Worm (Caenorhabditis elegans): ENCODE results near the gene srh-269.
A peak's percentile ranks its signal among the peaks of the same experiment; 100 is the strongest.

srh-269 gene

ce11 chrV:16591992-16592798, at the start of gene srh-269:
TSS of gene srh-269 (minus strand) at chrV:16592042.
- no peak for TF ChIP-seq pha-4 (tag; optimal IDR thresholded peaks at IDR 0.05)
- 0 out of 2 replicates have a peak, but pooled peaks have one; percentile 76 for TF ChIP-seq nhr-120 (GFP tag; IDR thresholded peaks at IDR 0.05)
- TF ChIP-seq F55B11.4 (tag; optimal IDR thresholded peaks at IDR 0.05; ENCODE audit: borderline replicate concordance, insufficient read depth), result no peak
- TF ChIP-seq madf-10 (tag; optimal IDR thresholded peaks at IDR 0.05), result peak; percentile 76
- TF ChIP-seq him-1 (tag; optimal IDR thresholded peaks at IDR 0.05), result peak; percentile 87
- peak; percentile 90 for TF ChIP-seq atf-7 (tag; optimal IDR thresholded peaks at IDR 0.05)
- TF ChIP-seq zfh-2 (GFP tag; conservative IDR thresholded peaks at IDR 0.05), result peak; percentile 46; the same call in 1 of the 2 replicates
- TF ChIP-seq F33H1.4 (GFP tag; IDR thresholded peaks at IDR 0.05), result peak; percentile 23; the same call in 1 of the 2 replicates
- TF ChIP-seq tbx-9 (tag; optimal IDR thresholded peaks at IDR 0.05; ENCODE audit: borderline replicate concordance), result peak; percentile 46
- peak; percentile 56; the same call in 1 of the 2 replicates for TF ChIP-seq cebp-1 (GFP tag; IDR thresholded peaks at IDR 0.05)
- peak; percentile 84 for TF ChIP-seq cebp-1 (tag; optimal IDR thresholded peaks at IDR 0.05)
- TF ChIP-seq sdz-38 (tag; optimal IDR thresholded peaks at IDR 0.05), result no peak
- peak; percentile 93 for TF ChIP-seq chd-7 (tag; optimal IDR thresholded peaks at IDR 0.05)
- TF ChIP-seq ama-1 (optimal IDR thresholded peaks at IDR 0.05), result peak; percentile 79
- TF ChIP-seq ama-1 (GFP tag; optimal IDR thresholded peaks at IDR 0.05), result peak in 1 of 2 experiments; percentile 54
- TF ChIP-seq Y95B8A.8 (GFP tag; IDR thresholded peaks at IDR 0.05), result peak; percentile 79
- no peak for TF ChIP-seq nfya-2 (GFP tag; IDR thresholded peaks at IDR 0.05)
- no peak for TF ChIP-seq F39B2.1 (GFP tag; IDR thresholded peaks at IDR 0.05)
- peak; percentile 60; the same call in 1 of the 2 replicates for TF ChIP-seq Y67H2A.10 (GFP tag; conservative IDR thresholded peaks at IDR 0.05)
- TF ChIP-seq ztf-3 (GFP tag; optimal IDR thresholded peaks at IDR 0.05), result no peak
- TF ChIP-seq ztf-28 (GFP tag; IDR thresholded peaks at IDR 0.05), result peak; percentile 76; the same call in 1 of the 2 replicates
- peak; percentile 76 for TF ChIP-seq B0035.1 (tag; optimal IDR thresholded peaks at IDR 0.05)
- TF ChIP-seq rcor-1 (GFP tag; IDR thresholded peaks at IDR 0.05), result peak; percentile 69
- TF ChIP-seq lin-40 (tag; optimal IDR thresholded peaks at IDR 0.05), result no peak
- no peak for TF ChIP-seq nfya-1 (tag; optimal IDR thresholded peaks at IDR 0.05; ENCODE audit: borderline replicate concordance, insufficient read depth)
- TF ChIP-seq C17E4.6 (GFP tag; IDR thresholded peaks at IDR 0.05), result peak; percentile 64; the same call in 1 of the 2 replicates
- TF ChIP-seq hrde-1 (tag; optimal IDR thresholded peaks at IDR 0.05; ENCODE audit: borderline replicate concordance), result peak; percentile 7
- TF ChIP-seq K12H6.12 (tag; optimal IDR thresholded peaks at IDR 0.05), result peak; percentile 28
- TF ChIP-seq lin-26 (GFP tag; IDR thresholded peaks at IDR 0.05), result peak; percentile 91
- TF ChIP-seq B0261.1 (tag; optimal IDR thresholded peaks at IDR 0.05), result peak; percentile 93
- TF ChIP-seq Y53F4B.3 (GFP tag; IDR thresholded peaks at IDR 0.05), result no peak
- TF ChIP-seq dox-1 (GFP tag; IDR thresholded peaks at IDR 0.05), result peak; percentile 56; the same call in 1 of the 2 replicates
- no peak for TF ChIP-seq nhr-27 (tag; optimal IDR thresholded peaks at IDR 0.05)
- peak; percentile 95 for TF ChIP-seq tbp1 (GFP tag; optimal IDR thresholded peaks at IDR 0.05)
- peak; percentile 92 for TF ChIP-seq B0336.3 (GFP tag; IDR thresholded peaks at IDR 0.05)
- TF ChIP-seq aptf-2 (GFP tag; conservative IDR thresholded peaks at IDR 0.05), result no peak
- peak in 1 of 3 experiments; percentile 46 for TF ChIP-seq lin-35 (GFP tag; optimal IDR thresholded peaks at IDR 0.05)
- peak; percentile 63 for TF ChIP-seq ztf-18 (tag; optimal IDR thresholded peaks at IDR 0.05)
- TF ChIP-seq hsf-1 (GFP tag; IDR thresholded peaks at IDR 0.05), result peak; percentile 61; the same call in 1 of the 2 replicates
- peak; percentile 51 for TF ChIP-seq snpc-4 (GFP tag; optimal IDR thresholded peaks at IDR 0.05)
- peak; percentile 30 to 86 (median 58) for TF ChIP-seq snpc-4 (tag; optimal IDR thresholded peaks at IDR 0.05)
- TF ChIP-seq hlh-26 (GFP tag; conservative IDR thresholded peaks at IDR 0.05), result no peak
- peak; percentile 35; the same call in 1 of the 2 replicates for TF ChIP-seq hmg-20 (GFP tag; IDR thresholded peaks at IDR 0.05)
- TF ChIP-seq die-1 (tag; optimal IDR thresholded peaks at IDR 0.05), result peak; percentile 85
- peak; percentile 77 for TF ChIP-seq mcd-1 (GFP tag; IDR thresholded peaks at IDR 0.05)
- peak; percentile 29 for TF ChIP-seq F22D6.2 (tag; optimal IDR thresholded peaks at IDR 0.05)
- no peak for TF ChIP-seq attf-3 (GFP tag; conservative IDR thresholded peaks at IDR 0.05)

Measured in whole organism, young adult.